Worm (Caenorhabditis elegans): ENCODE measurements around the gene egl-27.

DNA sequence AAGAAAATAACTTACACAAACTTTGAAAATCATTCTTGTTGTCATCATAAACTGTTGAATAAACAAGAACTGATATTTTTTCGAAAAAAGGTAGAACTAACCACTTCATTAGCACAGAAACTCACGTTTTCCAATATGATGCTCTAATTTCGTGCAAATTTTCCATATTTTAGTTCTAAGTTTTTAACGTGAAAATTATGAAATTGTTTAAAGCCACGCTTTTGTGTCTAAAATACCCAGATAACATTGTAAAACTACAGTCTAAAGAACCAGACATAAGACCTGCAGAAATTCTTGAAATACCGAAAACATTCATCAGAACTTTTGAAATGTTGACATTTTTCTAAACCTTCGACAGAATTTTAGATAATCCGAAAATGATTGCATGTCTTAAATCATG is 27.6 kb upstream of the egl-27 start, which contains the start of gene F31E8.5:
- TF ChIP-seq him-1 (tag; optimal IDR thresholded peaks at IDR 0.05) (no peak), W03F9.2 (tag; optimal IDR thresholded peaks at IDR 0.05) (no peak), dao-5 (tag; optimal IDR thresholded peaks at IDR 0.05) (no peak)
